Worm (Caenorhabditis elegans) whole organism, mixed stage, embryonic: ENCODE measurements around the gene inx-1.

ENCODE experiments used
- M03D4.4 ChIP-seq: sonication (generic microtip); optimal IDR thresholded peaks from 2 replicates; lab custom pipeline; 2017; ENCODE audit warnings: mild to moderate bottlenecking, missing genetic modification characterization, missing compliant biosample characterization
- bed-3 ChIP-seq: fragments of 200-800 bp; sonication (Bioruptor generic); optimal IDR thresholded peaks from 3 replicates; lab custom pipeline; 2018; ENCODE audit warnings: mild to moderate bottlenecking, missing genetic modification characterization, moderate library complexity, missing compliant biosample characterization
- blmp-1 ChIP-seq: fragments of 150-350 bp; optimal IDR thresholded peaks from 2 replicates; lab custom pipeline; 2014; ENCODE audit warnings: missing biosample characterization, missing genetic modification characterization
- ceh-39 ChIP-seq: fragments of 150-350 bp; optimal IDR thresholded peaks from 2 replicates; lab custom pipeline; 2014; ENCODE audit warnings: missing biosample characterization, missing genetic modification characterization
- ceh-43 ChIP-seq: fragments of 200-800 bp; sonication (Bioruptor generic); optimal IDR thresholded peaks from 2 replicates; lab custom pipeline; 2018; ENCODE audit warnings: mild to moderate bottlenecking, missing genetic modification characterization, moderate library complexity, missing compliant biosample characterization
- ceh-83 ChIP-seq: fragments of 200-800 bp; sonication (Bioruptor generic); optimal IDR thresholded peaks from 2 replicates; lab custom pipeline; 2018; ENCODE audit warnings: mild to moderate bottlenecking, missing genetic modification characterization, missing compliant biosample characterization
- ces-1 ChIP-seq: fragments of 150-350 bp; optimal IDR thresholded peaks from 2 replicates; lab custom pipeline; 2014; ENCODE audit warnings: missing biosample characterization, missing genetic modification reagents, missing genetic modification characterization
- drap-1 ChIP-seq: fragments of 200-800 bp; sonication (Bioruptor generic); optimal IDR thresholded peaks from 3 replicates; lab custom pipeline; 2018; ENCODE audit warnings: mild to moderate bottlenecking, missing genetic modification characterization, missing compliant biosample characterization
- elt-1 ChIP-seq: sonication (generic microtip); optimal IDR thresholded peaks from 2 replicates; lab custom pipeline; 2017; ENCODE audit warnings: missing genetic modification characterization, mild to moderate bottlenecking, missing compliant biosample characterization, antibody characterized with exemption, moderate library complexity, borderline replicate concordance; ENCODE audit not compliant: insufficient read depth
- elt-3 ChIP-seq: fragments of 150-350 bp; optimal IDR thresholded peaks from 2 replicates; lab custom pipeline; 2014; ENCODE audit warnings: missing biosample characterization, missing genetic modification characterization
- flh-1 ChIP-seq: fragments of 200-800 bp; sonication (Bioruptor generic); optimal IDR thresholded peaks from 2 replicates; lab custom pipeline; 2018; ENCODE audit warnings: mild to moderate bottlenecking, missing genetic modification characterization, moderate library complexity, missing compliant biosample characterization
- ham-2 ChIP-seq: fragments of 200-800 bp; sonication (Bioruptor generic); optimal IDR thresholded peaks from 2 replicates; lab custom pipeline; 2018; ENCODE audit warnings: mild to moderate bottlenecking, missing genetic modification characterization, missing compliant biosample characterization
- hlh-1 ChIP-seq: fragments of 150-350 bp; optimal IDR thresholded peaks from 2 replicates; lab custom pipeline; 2014; ENCODE audit warnings: missing biosample characterization, missing genetic modification reagents, missing genetic modification characterization
- lin-13 ChIP-seq: fragments of 150-350 bp; optimal IDR thresholded peaks from 2 replicates; lab custom pipeline; 2014; ENCODE audit warnings: missing biosample characterization, missing genetic modification characterization
- lin-32 ChIP-seq: fragments of 200-800 bp; sonication (Bioruptor generic); optimal IDR thresholded peaks from 2 replicates; lab custom pipeline; 2018; ENCODE audit warnings: mild to moderate bottlenecking, missing genetic modification characterization, missing compliant biosample characterization
- lsy-2 ChIP-seq: fragments of 150-350 bp; optimal IDR thresholded peaks from 2 replicates; lab custom pipeline; 2014; ENCODE audit warnings: missing biosample characterization, missing genetic modification characterization
- mab-5 ChIP-seq: fragments of 150-350 bp; optimal IDR thresholded peaks from 2 replicates; lab custom pipeline; 2014; ENCODE audit warnings: missing biosample characterization, missing genetic modification characterization
- mep-1 ChIP-seq: fragments of 150-350 bp; optimal IDR thresholded peaks from 2 replicates; lab custom pipeline; 2017; ENCODE audit warnings: missing biosample characterization, missing genetic modification reagents, missing genetic modification characterization, inconsistent platforms
- mls-2 ChIP-seq: sonication (generic microtip); optimal IDR thresholded peaks from 2 replicates; lab custom pipeline; 2016; ENCODE audit warnings: mild to moderate bottlenecking, missing genetic modification characterization, moderate library complexity, missing compliant biosample characterization
- nhr-2 ChIP-seq: fragments of 150-350 bp; optimal IDR thresholded peaks from 2 replicates; lab custom pipeline; 2014; ENCODE audit warnings: missing biosample characterization, missing genetic modification characterization
- nhr-237 ChIP-seq: fragments of 150-350 bp; optimal IDR thresholded peaks from 2 replicates; lab custom pipeline; 2014; ENCODE audit warnings: missing biosample characterization, missing genetic modification characterization
- nhr-28 ChIP-seq: fragments of 150-350 bp; optimal IDR thresholded peaks from 2 replicates; lab custom pipeline; 2014; ENCODE audit warnings: missing biosample characterization, missing genetic modification characterization
- nhr-76 ChIP-seq: sonication (generic microtip); optimal IDR thresholded peaks from 2 replicates; lab custom pipeline; 2017; ENCODE audit warnings: missing biosample characterization, missing genetic modification characterization
- pha-4 ChIP-seq: fragments of 150-350 bp; optimal IDR thresholded peaks from 2 replicates; lab custom pipeline; 2018; ENCODE audit warnings: missing biosample characterization, missing genetic modification reagents, missing genetic modification characterization
- sem-2 ChIP-seq: fragments of 200-800 bp; sonication (Bioruptor generic); optimal IDR thresholded peaks from 2 replicates; lab custom pipeline; 2018; ENCODE audit warnings: mild to moderate bottlenecking, missing genetic modification characterization, missing compliant biosample characterization
- snpc-4 ChIP-seq: fragments of 150-350 bp; optimal IDR thresholded peaks from 2 replicates; lab custom pipeline; 2014; ENCODE audit warnings: missing biosample characterization, missing genetic modification characterization
- sptf-1 ChIP-seq: sonication (generic microtip); optimal IDR thresholded peaks from 2 replicates; lab custom pipeline; 2017; ENCODE audit warnings: mild to moderate bottlenecking, missing genetic modification characterization, moderate library complexity, missing compliant biosample characterization
- tbx-8 ChIP-seq: fragments of 200-800 bp; sonication (Bioruptor generic); optimal IDR thresholded peaks from 2 replicates; lab custom pipeline; 2018; ENCODE audit warnings: mild to moderate bottlenecking, missing genetic modification characterization, moderate library complexity, missing compliant biosample characterization
- unc-62 ChIP-seq: fragments of 150-350 bp; optimal IDR thresholded peaks from 2 replicates; lab custom pipeline; 2014; ENCODE audit warnings: missing biosample characterization, missing genetic modification reagents, missing genetic modification characterization
- zip-8 ChIP-seq: fragments of 150-350 bp; optimal IDR thresholded peaks from 2 replicates; lab custom pipeline; 2014; ENCODE audit warnings: missing biosample characterization, missing genetic modification characterization

Gene inx-1

ce11 chrX:6946789-6947188 is 9.4 kb downstream of the inx-1 start:
- no peak for TF ChIP-seq lin-32
- TF ChIP-seq ceh-83 (GFP tag; lab: Kevin White, UChicago) = no peak
- TF ChIP-seq drap-1 (GFP tag; lab: Kevin White, UChicago) = no peak

ce11 chrX:6941711-6942110 is 14.5 kb downstream of the inx-1 start:
- TF ChIP-seq nhr-2 (tag; lab: Kevin White, UChicago) (no peak), elt-1 (tag; lab: Kevin White, UChicago) (no peak), snpc-4 (tag; lab: Kevin White, UChicago) (no peak)

- TF ChIP-seq blmp-1 (tag; lab: Kevin White, UChicago) (no peak), mls-2 (no peak), pha-4 (tag; lab: Kevin White, UChicago) (no peak), nhr-76 (no peak), ces-1 (GFP tag; lab: Kevin White, UChicago) (no peak), elt-1 (tag; lab: Kevin White, UChicago) (no peak), zip-8 (tag; lab: Kevin White, UChicago) (no peak), sptf-1 (tag; lab: Kevin White, UChicago) (no peak), ceh-39 (tag; lab: Kevin White, UChicago) (no peak), ham-2 (GFP tag; lab: Kevin White, UChicago) (no peak), mep-1 (tag; lab: Kevin White, UChicago) (no peak), flh-1 (GFP tag; lab: Kevin White, UChicago) (no peak), M03D4.4 (tag; lab: Kevin White, UChicago) (no peak), bed-3 (GFP tag; lab: Kevin White, UChicago) (no peak), nhr-237 (no peak)
- TF ChIP-seq, all 35 proteins: peak for 0
These were observed 15.4 kb downstream of the inx-1 start for ce11 chrX:6940775-6941174.

- no peak for TF ChIP-seq lin-13
- no peak for TF ChIP-seq drap-1 (GFP tag; lab: Kevin White, UChicago)
- no peak for TF ChIP-seq lsy-2 (tag; lab: Kevin White, UChicago)
- TF ChIP-seq sem-2 = no peak
- no peak for TF ChIP-seq ceh-43 (GFP tag; lab: Kevin White, UChicago)
- TF ChIP-seq ceh-83 (GFP tag; lab: Kevin White, UChicago) = no peak
- no peak for TF ChIP-seq sptf-1 (tag; lab: Kevin White, UChicago)
- TF ChIP-seq unc-62 (GFP tag; lab: Kevin White, UChicago) = no peak
- TF ChIP-seq nhr-2 (tag; lab: Kevin White, UChicago) = no peak
- no peak for TF ChIP-seq bed-3 (GFP tag; lab: Kevin White, UChicago)
- TF ChIP-seq ham-2 (GFP tag; lab: Kevin White, UChicago) = no peak
- TF ChIP-seq nhr-76 = no peak
- TF ChIP-seq mab-5 (tag; lab: Kevin White, UChicago) = no peak
- no peak for TF ChIP-seq nhr-28 (tag; lab: Kevin White, UChicago)
- TF ChIP-seq hlh-1 (tag; lab: Kevin White, UChicago) = no peak
These were observed 16.3 kb downstream of the inx-1 start, which contains the start of gene C16E9.1 for ce11 chrX:6939917-6940316. C16E9.1 (plus strand) TSS chrX:6940217.

ce11 chrX:6937742-6938141 is 18.5 kb downstream of the inx-1 start:
- TF ChIP-seq ces-1 (GFP tag; lab: Kevin White, UChicago) = no peak

- TF ChIP-seq nhr-2 (tag; lab: Kevin White, UChicago) (no peak), blmp-1 (tag; lab: Kevin White, UChicago) (no peak), pha-4 (tag; lab: Kevin White, UChicago) (no peak), drap-1 (GFP tag; lab: Kevin White, UChicago) (no peak), elt-3 (tag; lab: Kevin White, UChicago) (no peak), mab-5 (tag; lab: Kevin White, UChicago) (no peak), ham-2 (GFP tag; lab: Kevin White, UChicago) (no peak), tbx-8 (GFP tag; lab: Kevin White, UChicago) (no peak)
These were observed 20.8 kb downstream of the inx-1 start, which contains the start of gene C16E9.2 for ce11 chrX:6935430-6935829. C16E9.2 (plus strand) TSS chrX:6935730.
